Worm (Caenorhabditis elegans) whole organism, mixed stage, embryonic: Measurements from ENCODE around the gene phf-15.

Source experiments
- M03D4.4 ChIP-seq: sonication (generic microtip); optimal IDR thresholded peaks from 2 replicates; lab custom pipeline; 2017; ENCODE audit warnings: mild to moderate bottlenecking, missing genetic modification characterization, missing compliant biosample characterization
- bed-3 ChIP-seq: fragments of 200-800 bp; sonication (Bioruptor generic); optimal IDR thresholded peaks from 3 replicates; lab custom pipeline; 2018; ENCODE audit warnings: mild to moderate bottlenecking, missing genetic modification characterization, moderate library complexity, missing compliant biosample characterization
- blmp-1 ChIP-seq: fragments of 150-350 bp; optimal IDR thresholded peaks from 2 replicates; lab custom pipeline; 2014; ENCODE audit warnings: missing biosample characterization, missing genetic modification characterization
- ceh-39 ChIP-seq: fragments of 150-350 bp; optimal IDR thresholded peaks from 2 replicates; lab custom pipeline; 2014; ENCODE audit warnings: missing biosample characterization, missing genetic modification characterization
- ceh-83 ChIP-seq: fragments of 200-800 bp; sonication (Bioruptor generic); optimal IDR thresholded peaks from 2 replicates; lab custom pipeline; 2018; ENCODE audit warnings: mild to moderate bottlenecking, missing genetic modification characterization, missing compliant biosample characterization
- ces-1 ChIP-seq: fragments of 150-350 bp; optimal IDR thresholded peaks from 2 replicates; lab custom pipeline; 2014; ENCODE audit warnings: missing biosample characterization, missing genetic modification reagents, missing genetic modification characterization
- cnd-1 ChIP-seq: fragments of 200-800 bp; sonication (Bioruptor generic); optimal IDR thresholded peaks from 2 replicates; lab custom pipeline; 2018; ENCODE audit warnings: mild to moderate bottlenecking, missing genetic modification characterization, missing compliant biosample characterization
- elt-1 ChIP-seq: sonication (generic microtip); optimal IDR thresholded peaks from 2 replicates; lab custom pipeline; 2017; ENCODE audit warnings: missing genetic modification characterization, mild to moderate bottlenecking, missing compliant biosample characterization, antibody characterized with exemption, moderate library complexity, borderline replicate concordance; ENCODE audit not compliant: insufficient read depth
- elt-3 ChIP-seq: fragments of 150-350 bp; optimal IDR thresholded peaks from 2 replicates; lab custom pipeline; 2014; ENCODE audit warnings: missing biosample characterization, missing genetic modification characterization
- ham-2 ChIP-seq: fragments of 200-800 bp; sonication (Bioruptor generic); optimal IDR thresholded peaks from 2 replicates; lab custom pipeline; 2018; ENCODE audit warnings: mild to moderate bottlenecking, missing genetic modification characterization, missing compliant biosample characterization
- hlh-1 ChIP-seq: fragments of 150-350 bp; optimal IDR thresholded peaks from 2 replicates; lab custom pipeline; 2014; ENCODE audit warnings: missing biosample characterization, missing genetic modification reagents, missing genetic modification characterization
- lin-13 ChIP-seq: fragments of 150-350 bp; optimal IDR thresholded peaks from 2 replicates; lab custom pipeline; 2014; ENCODE audit warnings: missing biosample characterization, missing genetic modification characterization
- lin-32 ChIP-seq: fragments of 200-800 bp; sonication (Bioruptor generic); optimal IDR thresholded peaks from 2 replicates; lab custom pipeline; 2018; ENCODE audit warnings: mild to moderate bottlenecking, missing genetic modification characterization, missing compliant biosample characterization
- lsy-2 ChIP-seq: fragments of 150-350 bp; optimal IDR thresholded peaks from 2 replicates; lab custom pipeline; 2014; ENCODE audit warnings: missing biosample characterization, missing genetic modification characterization
- mab-5 ChIP-seq: fragments of 150-350 bp; optimal IDR thresholded peaks from 2 replicates; lab custom pipeline; 2014; ENCODE audit warnings: missing biosample characterization, missing genetic modification characterization
- mep-1 ChIP-seq: fragments of 150-350 bp; optimal IDR thresholded peaks from 2 replicates; lab custom pipeline; 2017; ENCODE audit warnings: missing biosample characterization, missing genetic modification reagents, missing genetic modification characterization, inconsistent platforms
- mls-2 ChIP-seq: sonication (generic microtip); optimal IDR thresholded peaks from 2 replicates; lab custom pipeline; 2016; ENCODE audit warnings: mild to moderate bottlenecking, missing genetic modification characterization, moderate library complexity, missing compliant biosample characterization
- nhr-2 ChIP-seq: fragments of 150-350 bp; optimal IDR thresholded peaks from 2 replicates; lab custom pipeline; 2014; ENCODE audit warnings: missing biosample characterization, missing genetic modification characterization
- nhr-237 ChIP-seq: fragments of 150-350 bp; optimal IDR thresholded peaks from 2 replicates; lab custom pipeline; 2014; ENCODE audit warnings: missing biosample characterization, missing genetic modification characterization
- nhr-28 ChIP-seq: fragments of 150-350 bp; optimal IDR thresholded peaks from 2 replicates; lab custom pipeline; 2014; ENCODE audit warnings: missing biosample characterization, missing genetic modification characterization
- nhr-76 ChIP-seq: sonication (generic microtip); optimal IDR thresholded peaks from 2 replicates; lab custom pipeline; 2017; ENCODE audit warnings: missing biosample characterization, missing genetic modification characterization
- pha-4 ChIP-seq: fragments of 150-350 bp; optimal IDR thresholded peaks from 2 replicates; lab custom pipeline; 2018; ENCODE audit warnings: missing biosample characterization, missing genetic modification reagents, missing genetic modification characterization
- sem-2 ChIP-seq: fragments of 200-800 bp; sonication (Bioruptor generic); optimal IDR thresholded peaks from 2 replicates; lab custom pipeline; 2018; ENCODE audit warnings: mild to moderate bottlenecking, missing genetic modification characterization, missing compliant biosample characterization
- snpc-4 ChIP-seq: fragments of 150-350 bp; optimal IDR thresholded peaks from 2 replicates; lab custom pipeline; 2014; ENCODE audit warnings: missing biosample characterization, missing genetic modification characterization
- sptf-1 ChIP-seq: sonication (generic microtip); optimal IDR thresholded peaks from 2 replicates; lab custom pipeline; 2017; ENCODE audit warnings: mild to moderate bottlenecking, missing genetic modification characterization, moderate library complexity, missing compliant biosample characterization
- tbx-8 ChIP-seq: fragments of 200-800 bp; sonication (Bioruptor generic); optimal IDR thresholded peaks from 2 replicates; lab custom pipeline; 2018; ENCODE audit warnings: mild to moderate bottlenecking, missing genetic modification characterization, moderate library complexity, missing compliant biosample characterization
- unc-120 ChIP-seq: sonication (generic microtip); optimal IDR thresholded peaks from 2 replicates; lab custom pipeline; 2017; ENCODE audit warnings: missing genetic modification characterization, missing compliant biosample characterization; ENCODE audit not compliant: poor library complexity, severe bottlenecking
- unc-39 ChIP-seq: fragments of 150-350 bp; optimal IDR thresholded peaks from 2 replicates; lab custom pipeline; 2014; ENCODE audit warnings: missing biosample characterization, missing genetic modification characterization
- unc-62 ChIP-seq: fragments of 150-350 bp; optimal IDR thresholded peaks from 2 replicates; lab custom pipeline; 2014; ENCODE audit warnings: missing biosample characterization, missing genetic modification reagents, missing genetic modification characterization
- zip-8 ChIP-seq: fragments of 150-350 bp; optimal IDR thresholded peaks from 2 replicates; lab custom pipeline; 2014; ENCODE audit warnings: missing biosample characterization, missing genetic modification characterization
- ztf-11 ChIP-seq: fragments of 150-350 bp; optimal IDR thresholded peaks from 2 replicates; lab custom pipeline; 2014; ENCODE audit warnings: missing biosample characterization, missing genetic modification characterization

The phf-15 gene

DNA sequence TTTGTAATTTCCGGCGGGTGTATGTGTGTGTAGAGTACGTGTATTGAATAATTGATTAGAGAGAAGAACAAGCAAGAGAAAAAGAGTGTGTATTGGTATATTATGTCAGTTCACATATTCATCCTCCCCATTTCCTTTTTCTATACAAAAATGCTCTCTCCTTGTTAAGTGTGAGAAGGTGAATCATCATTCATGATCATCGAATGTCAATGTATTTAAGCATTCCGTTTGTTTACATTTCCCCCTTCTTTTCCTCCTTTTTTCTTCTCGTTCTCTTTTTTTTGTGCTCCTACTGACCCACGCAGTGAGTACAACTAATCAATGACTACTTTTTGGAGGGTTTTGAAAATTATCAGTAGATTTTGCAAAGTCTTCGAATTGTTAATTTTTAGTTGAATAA lies 20.8 kb downstream of the phf-15 start:
- peak; percentile 12 for TF ChIP-seq pha-4 (tag; lab: Kevin White, UChicago)
- no peak for TF ChIP-seq ceh-39
- TF ChIP-seq, all 35 proteins: peak for 1

DNA sequence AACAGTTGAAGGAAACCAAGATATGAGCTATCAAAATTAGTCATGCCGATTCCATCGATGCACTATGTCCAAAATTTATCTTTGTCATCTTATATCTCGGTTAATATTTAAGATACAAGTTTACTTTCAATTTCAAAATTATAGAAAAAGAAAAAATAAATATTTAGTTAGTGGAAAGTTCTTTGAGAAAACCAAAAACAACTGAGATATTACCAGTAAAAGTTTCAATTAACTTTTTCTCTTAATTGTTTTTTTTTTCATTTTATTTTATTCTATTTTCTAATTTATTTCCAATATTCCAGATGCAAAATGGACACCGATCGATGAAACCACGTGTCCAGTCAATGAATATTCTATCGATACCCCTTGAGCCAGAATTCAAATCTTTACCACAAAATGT lies 21.9 kb downstream of the phf-15 start, which contains the start of gene gei-1:
TSS of gene gei-1 (plus strand) at position 301 of the 400 bp plus-strand sequence.
- TF ChIP-seq zip-8 (tag; lab: Kevin White, UChicago) (no peak), elt-1 (no peak), sem-2 (GFP tag; lab: Kevin White, UChicago) (no peak), nhr-237 (tag; lab: Kevin White, UChicago) (no peak)

DNA sequence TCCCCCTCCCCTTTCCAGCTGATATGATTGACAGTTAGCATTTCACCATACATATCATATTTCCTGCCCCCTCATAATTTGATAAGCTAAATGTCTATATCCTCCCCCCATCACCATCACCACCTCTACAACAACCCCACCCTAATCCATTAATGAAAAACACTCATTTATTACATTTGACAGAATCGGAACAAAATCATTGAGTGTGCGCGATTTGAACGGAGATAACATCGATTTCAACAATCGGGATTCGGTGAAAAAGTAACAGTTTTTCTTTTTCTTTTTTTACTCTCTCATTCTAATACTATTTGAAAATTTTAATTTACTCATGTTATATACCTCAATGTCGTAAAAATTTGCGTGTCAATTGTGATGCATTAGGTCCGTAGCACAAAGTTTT lies 23.2 kb downstream of the phf-15 start:
- TF ChIP-seq mep-1 (tag; lab: Kevin White, UChicago) (no peak), hlh-1 (no peak), lin-32 (GFP tag; lab: Kevin White, UChicago) (no peak), elt-1 (peak; percentile 74), blmp-1 (no peak), nhr-237 (tag; lab: Kevin White, UChicago) (no peak), mab-5 (tag; lab: Kevin White, UChicago) (no peak)
- TF ChIP-seq, all 35 proteins: peak for 1

DNA sequence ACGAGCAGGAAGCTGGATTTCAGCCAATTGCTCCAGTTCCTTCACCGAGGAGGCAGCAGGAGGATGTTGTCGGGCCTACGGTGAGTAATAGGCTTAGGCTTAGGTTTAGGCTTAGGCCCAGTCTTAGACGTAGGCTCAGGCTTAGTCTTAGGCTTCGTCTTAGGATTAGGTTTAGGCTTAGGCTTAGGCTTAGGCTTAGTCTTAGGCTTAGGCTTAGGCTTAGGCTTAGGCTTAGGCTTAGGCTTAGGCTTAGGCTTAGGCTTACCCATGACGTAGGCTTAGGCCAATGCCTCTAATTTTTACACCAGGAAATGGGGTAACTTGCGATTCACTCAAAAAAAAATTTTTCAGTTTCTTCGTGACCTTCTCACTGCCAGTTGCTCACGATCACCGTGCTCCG lies 24.0 kb downstream of the phf-15 start:
- peak; percentile 8 for TF ChIP-seq ham-2 (GFP tag; lab: Kevin White, UChicago)
- TF ChIP-seq nhr-237 (tag; lab: Kevin White, UChicago): no peak
- no peak for TF ChIP-seq bed-3 (GFP tag; lab: Kevin White, UChicago)
- TF ChIP-seq ztf-11 (tag; lab: Kevin White, UChicago): no peak
- TF ChIP-seq elt-3 (tag; lab: Kevin White, UChicago): no peak
- TF ChIP-seq mls-2 (tag; lab: Kevin White, UChicago): no peak
- TF ChIP-seq M03D4.4: no peak
- no peak for TF ChIP-seq elt-1
- no peak for TF ChIP-seq snpc-4 (tag; lab: Kevin White, UChicago)

DNA sequence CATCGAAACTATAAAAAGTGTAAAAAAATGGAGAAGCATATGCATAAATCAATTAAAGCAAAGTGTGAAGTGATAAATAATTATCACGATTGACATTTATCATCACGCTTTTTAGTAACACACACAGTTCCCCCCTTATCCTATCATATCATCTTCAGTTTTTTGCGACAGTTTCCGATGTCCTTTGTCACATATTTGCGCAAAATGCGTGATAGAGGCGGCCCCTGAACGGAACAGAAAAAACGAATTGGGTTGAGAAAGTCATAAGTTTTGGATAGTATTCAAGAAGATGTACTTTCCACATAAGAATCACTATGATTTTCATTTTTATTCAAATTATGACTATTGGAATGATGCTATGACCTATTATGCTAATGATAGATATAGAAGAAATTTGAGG lies 26.4 kb downstream of the phf-15 start:
- TF ChIP-seq snpc-4 (tag; lab: Kevin White, UChicago) (no peak), unc-39 (no peak), sem-2 (GFP tag; lab: Kevin White, UChicago) (no peak), hlh-1 (no peak), nhr-76 (tag; lab: Kevin White, UChicago) (no peak), elt-1 (no peak), unc-62 (GFP tag; lab: Kevin White, UChicago) (no peak), zip-8 (tag; lab: Kevin White, UChicago) (no peak), ceh-39 (no peak), ham-2 (GFP tag; lab: Kevin White, UChicago) (no peak), ces-1 (GFP tag; lab: Kevin White, UChicago) (no peak), ceh-83 (GFP tag; lab: Kevin White, UChicago) (no peak), lin-13 (tag; lab: Kevin White, UChicago) (no peak), nhr-2 (no peak)
- TF ChIP-seq, all 35 proteins: peak for 0

DNA sequence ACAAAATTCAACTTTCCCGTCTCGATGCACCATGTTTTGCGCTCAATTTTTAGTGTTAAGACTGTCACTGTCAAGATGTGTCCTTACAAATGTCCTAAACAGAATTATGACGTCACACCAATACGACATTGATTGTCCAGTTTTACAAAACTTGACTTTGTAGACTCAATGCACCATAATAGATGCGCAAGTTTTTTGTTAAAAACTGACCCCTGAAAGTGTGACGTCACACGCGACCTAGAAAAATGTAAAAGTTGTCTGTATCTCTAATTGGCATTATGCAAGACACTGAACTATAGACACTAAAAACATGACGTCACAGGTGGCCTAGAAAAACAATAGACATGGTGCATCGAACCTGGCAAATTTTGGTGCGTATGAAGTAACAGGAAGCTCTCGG lies 28.4 kb downstream of the phf-15 start:
- TF ChIP-seq sem-2 (GFP tag; lab: Kevin White, UChicago) (no peak), zip-8 (tag; lab: Kevin White, UChicago) (peak; percentile 90)

DNA sequence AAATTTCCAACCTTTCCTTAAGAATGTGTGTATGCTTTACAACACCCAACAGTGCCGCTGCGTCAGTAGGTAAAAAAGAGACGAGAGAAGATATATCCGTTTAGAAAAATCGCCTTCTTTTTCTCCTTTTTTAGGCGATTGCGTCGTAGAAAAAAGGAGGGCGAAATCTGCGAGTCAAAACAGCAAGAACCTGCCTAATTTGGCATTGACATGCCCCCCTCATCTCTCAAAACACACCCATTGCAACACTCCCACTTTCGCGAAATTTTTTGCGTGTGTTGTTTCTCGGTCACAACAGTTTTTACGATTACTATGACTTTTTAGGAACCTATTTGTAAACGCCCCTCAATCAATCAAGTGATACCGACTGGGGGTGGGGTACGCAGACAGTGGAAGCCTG lies 29.0 kb downstream of the phf-15 start:
- TF ChIP-seq nhr-2 (no peak), elt-1 (no peak), tbx-8 (GFP tag; lab: Kevin White, UChicago) (no peak), mep-1 (tag; lab: Kevin White, UChicago) (no peak), unc-120 (no peak), cnd-1 (no peak), M03D4.4 (no peak), unc-39 (no peak), nhr-76 (tag; lab: Kevin White, UChicago) (no peak), elt-3 (tag; lab: Kevin White, UChicago) (no peak), pha-4 (tag; lab: Kevin White, UChicago) (no peak), snpc-4 (tag; lab: Kevin White, UChicago) (no peak), lin-32 (GFP tag; lab: Kevin White, UChicago) (no peak), lsy-2 (no peak), ceh-39 (no peak), ham-2 (GFP tag; lab: Kevin White, UChicago) (no peak), sptf-1 (tag; lab: Kevin White, UChicago) (no peak), nhr-28 (tag; lab: Kevin White, UChicago) (no peak)
